Worm (Caenorhabditis elegans): ENCODE data around the gene pcs-1.

DNA sequence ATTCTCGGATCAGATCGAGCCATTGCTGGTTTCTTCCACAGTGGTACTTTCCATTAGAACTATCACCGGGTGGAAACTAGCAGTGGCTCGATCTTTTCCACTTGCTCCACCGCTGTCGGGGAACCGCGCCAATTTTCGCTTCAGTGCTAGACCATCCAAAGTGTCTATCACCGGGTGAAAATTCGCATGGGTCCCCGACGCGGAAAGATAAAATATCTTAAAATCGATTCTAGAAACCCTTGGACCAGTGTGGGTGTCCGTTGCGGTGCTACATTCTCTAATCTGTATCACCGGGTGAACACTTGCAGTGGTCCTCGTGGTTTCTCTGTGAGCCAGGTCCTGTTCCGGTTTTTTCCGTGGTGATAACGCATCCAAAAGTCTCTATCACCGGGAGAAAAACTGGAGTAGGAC is 39.9 kb downstream of the pcs-1 start:
- TF ChIP-seq mep-1 (tag; optimal IDR thresholded peaks at IDR 0.05) = no peak
- TF ChIP-seq lir-3 (tag; optimal IDR thresholded peaks at IDR 0.05) = no peak
- no peak for TF ChIP-seq nhr-28 (tag; optimal IDR thresholded peaks at IDR 0.05)
- TF ChIP-seq mxl-3 (GFP tag; optimal IDR thresholded peaks at IDR 0.05) = no peak
- TF ChIP-seq ZK337.2 (GFP tag; IDR thresholded peaks at IDR 0.05) = no peak
- no peak for TF ChIP-seq ces-1 (GFP tag; optimal IDR thresholded peaks at IDR 0.05)
- no peak for TF ChIP-seq aly-2 (tag; optimal IDR thresholded peaks at IDR 0.05)
- TF ChIP-seq arid-1 (GFP tag; conservative IDR thresholded peaks at IDR 0.05) = no peak
- TF ChIP-seq F26F4.8 (GFP tag; conservative IDR thresholded peaks at IDR 0.05) = no peak
- TF ChIP-seq lsy-2 (tag; optimal IDR thresholded peaks at IDR 0.05) = no peak
- TF ChIP-seq R02D3.7 (tag; optimal IDR thresholded peaks at IDR 0.05) = no peak
